Fruit fly (Drosophila melanogaster) whole organism, embryonic: ENCODE results near the gene Eip63F-1.

Experiments
- Awh ChIP-seq: fragments of 200-800 bp; sonication (Bioruptor generic); IDR thresholded peaks from 2 replicates; pipeline ENCODE4, ENCODE4 v1.3.6; 2022; ENCODE audit warnings: missing biosample characterization, missing genetic modification characterization
- Blimp-1 ChIP-seq: fragments of 200-800 bp; sonication (Bioruptor generic); optimal IDR thresholded peaks from 3 replicates; lab custom pipeline; 2018; ENCODE audit warnings: missing biosample characterization, missing genetic modification characterization, mild to moderate bottlenecking, moderate library complexity, missing genetic modification reagents
- BtbVII ChIP-seq: fragments of 200-800 bp; sonication (Bioruptor generic); optimal IDR thresholded peaks from 3 replicates; lab custom pipeline; 2017; ENCODE audit warnings: missing biosample characterization, mild to moderate bottlenecking, missing genetic modification characterization
- CG11560 ChIP-seq: fragments of 200-800 bp; sonication (Bioruptor generic); IDR thresholded peaks from 3 replicates; pipeline ENCODE4 v1.3.6; 2022; ENCODE audit warnings: missing biosample characterization, missing genetic modification characterization
- CG12104 ChIP-seq: fragments of 200-800 bp; sonication (Bioruptor generic); optimal IDR thresholded peaks from 3 replicates; lab custom pipeline; 2016; ENCODE audit warnings: missing biosample characterization, missing genetic modification characterization
- CG13624 ChIP-seq: fragments of 200-800 bp; sonication (Bioruptor generic); optimal IDR thresholded peaks from 2 replicates; lab custom pipeline; 2016; ENCODE audit warnings: missing biosample characterization, missing genetic modification characterization
- CG14050 ChIP-seq: fragments of 200-800 bp; sonication (Bioruptor generic); IDR thresholded peaks from 3 replicates; pipeline ENCODE4 v1.3.6; 2022; ENCODE audit warnings: missing biosample characterization, missing genetic modification characterization
- CG14965 ChIP-seq: fragments of 200-800 bp; sonication (Bioruptor generic); optimal IDR thresholded peaks from 2 replicates; lab custom pipeline; 2016; ENCODE audit warnings: missing biosample characterization, missing genetic modification characterization, borderline replicate concordance
- CG15479 ChIP-seq: fragments of 200-800 bp; sonication (Bioruptor generic); optimal IDR thresholded peaks from 3 replicates; lab custom pipeline; 2019; ENCODE audit warnings: missing biosample characterization, mild to moderate bottlenecking, missing genetic modification characterization, moderate library complexity
- CG1603 ChIP-seq: fragments of 200-800 bp; sonication (Bioruptor generic); optimal IDR thresholded peaks from 2 replicates; lab custom pipeline; 2019; ENCODE audit warnings: missing biosample characterization, mild to moderate bottlenecking, missing genetic modification characterization, moderate library complexity
- CG17186 ChIP-seq: fragments of 200-800 bp; sonication (Bioruptor generic); optimal IDR thresholded peaks from 3 replicates; lab custom pipeline; 2017; ENCODE audit warnings: missing biosample characterization, missing genetic modification reagents, missing genetic modification characterization
- CG1792 ChIP-seq: fragments of 200-800 bp; sonication (Bioruptor generic); optimal IDR thresholded peaks from 2 replicates; lab custom pipeline; 2016; ENCODE audit warnings: missing biosample characterization, missing genetic modification characterization
- CG30020 ChIP-seq: fragments of 200-800 bp; optimal IDR thresholded peaks from 2 replicates; lab custom pipeline; 2019; ENCODE audit warnings: missing biosample characterization, mild to moderate bottlenecking, missing genetic modification characterization, moderate library complexity
- CG4404 ChIP-seq: fragments of 200-800 bp; sonication (Bioruptor generic); IDR thresholded peaks from 2 replicates; pipeline ENCODE4 v1.3.6; 2022; ENCODE audit warnings: missing biosample characterization, missing genetic modification characterization
- CG4424 ChIP-seq: fragments of 200-800 bp; sonication (Bioruptor generic); optimal IDR thresholded peaks from 3 replicates; lab custom pipeline; 2016; ENCODE audit warnings: missing biosample characterization, missing genetic modification characterization
- CG6272 ChIP-seq: fragments of 200-800 bp; sonication (Bioruptor generic); IDR thresholded peaks from 2 replicates; pipeline ENCODE4 v1.3.6; 2022; ENCODE audit warnings: missing biosample characterization, missing genetic modification characterization
- CG6654 ChIP-seq: fragments of 200-800 bp; sonication (Bioruptor generic); optimal IDR thresholded peaks from 2 replicates; lab custom pipeline; 2017; ENCODE audit warnings: missing biosample characterization, mild to moderate bottlenecking, missing genetic modification characterization
- CG6683 ChIP-seq: fragments of 200-800 bp; sonication (Bioruptor generic); optimal IDR thresholded peaks from 2 replicates; lab custom pipeline; 2017; ENCODE audit warnings: missing biosample characterization, mild to moderate bottlenecking, missing genetic modification characterization, missing genetic modification reagents
- CG8388 ChIP-seq: fragments of 200-800 bp; sonication (Bioruptor generic); optimal IDR thresholded peaks from 2 replicates; lab custom pipeline; 2019; ENCODE audit warnings: missing biosample characterization, mild to moderate bottlenecking, missing genetic modification characterization, moderate library complexity
- CHES-1-like ChIP-seq: fragments of 200-800 bp; sonication (Bioruptor generic); optimal IDR thresholded peaks from 2 replicates; lab custom pipeline; 2016; ENCODE audit warnings: missing biosample characterization, missing genetic modification characterization
- CTCF ChIP-seq: fragments of 200-800 bp; sonication (Bioruptor generic); optimal IDR thresholded peaks from 2 replicates; lab custom pipeline; 2017; ENCODE audit warnings: missing biosample characterization, mild to moderate bottlenecking, missing genetic modification characterization, moderate library complexity
- Dip2 ChIP-seq: fragments of 200-800 bp; sonication (Bioruptor generic); IDR thresholded peaks from 2 replicates; pipeline ENCODE4 v1.3.6; 2022; ENCODE audit warnings: missing biosample characterization, missing genetic modification characterization
- Dll ChIP-seq: fragments of 200-800 bp; sonication (Bioruptor generic); IDR thresholded peaks from 4 replicates; pipeline ENCODE4 v1.3.6; 2022; ENCODE audit warnings: missing biosample characterization, missing genetic modification characterization; ENCODE audit not compliant: partially characterized antibody
- HLHmδ ChIP-seq: fragments of 200-800 bp; sonication (Bioruptor generic); optimal IDR thresholded peaks from 2 replicates; lab custom pipeline; 2018; ENCODE audit warnings: missing biosample characterization, mild to moderate bottlenecking, missing genetic modification characterization, moderate library complexity
- Hr51 ChIP-seq, 2 experiments: fragments of 200-800 bp; sonication (Bioruptor generic); optimal IDR thresholded peaks; 2 replicates in 1 of 2; 3 replicates in 1 of 2; lab custom pipeline; 2016 to 2018; ENCODE audit warnings: missing biosample characterization in 2 of 2, missing genetic modification characterization in 2 of 2, mild to moderate bottlenecking in 1 of 2, moderate library complexity in 1 of 2
- Hr78 ChIP-seq, 2 experiments: fragments of 200-800 bp in 1 of 2; fragments of >200 bp in 1 of 2; sonication (Bioruptor generic) in 1 of 2; optimal IDR thresholded peaks; 2 replicates each; lab custom pipeline; 2017 to 2019; ENCODE audit warnings: missing biosample characterization in 2 of 2, missing genetic modification characterization in 2 of 2, mild to moderate bottlenecking in 1 of 2, moderate library complexity in 1 of 2
- Lpt ChIP-seq: fragments of >200 bp; optimal IDR thresholded peaks from 2 replicates; lab custom pipeline; 2018; ENCODE audit warnings: missing biosample characterization, missing genetic modification characterization
- NFAT ChIP-seq: fragments of 200-800 bp; sonication (Bioruptor generic); IDR thresholded peaks from 2 replicates; pipeline ENCODE4 v1.3.6; 2022; ENCODE audit warnings: missing biosample characterization, missing genetic modification characterization
- Neu2 ChIP-seq: fragments of 200-800 bp; sonication (Bioruptor generic); optimal IDR thresholded peaks from 3 replicates; lab custom pipeline; 2016; ENCODE audit warnings: missing biosample characterization, missing genetic modification characterization, borderline replicate concordance
- Sin3A ChIP-seq: fragments of >200 bp; optimal IDR thresholded peaks from 2 replicates; lab custom pipeline; 2018
- Six4 ChIP-seq: fragments of 200-800 bp; sonication (Bioruptor generic); optimal IDR thresholded peaks from 2 replicates; lab custom pipeline; 2016; ENCODE audit warnings: missing biosample characterization, missing genetic modification characterization
- aop ChIP-seq: fragments of 200-800 bp; sonication (Bioruptor generic); IDR thresholded peaks from 2 replicates; pipeline ENCODE4 v1.3.6; 2022; ENCODE audit warnings: missing biosample characterization, missing genetic modification characterization
- ap ChIP-seq: fragments of 200-800 bp; sonication (Bioruptor generic); IDR thresholded peaks from 2 replicates; pipeline ENCODE4 v1.3.6; 2022; ENCODE audit warnings: missing biosample characterization, missing genetic modification characterization
- btn ChIP-seq: fragments of 200-800 bp; sonication (Bioruptor generic); optimal IDR thresholded peaks from 2 replicates; lab custom pipeline; 2016; ENCODE audit warnings: missing biosample characterization, missing genetic modification characterization
- crp ChIP-seq, 2 experiments: fragments of 200-800 bp; sonication (Bioruptor generic); optimal IDR thresholded peaks; 2 replicates in 1 of 2; 3 replicates in 1 of 2; lab custom pipeline; 2017; ENCODE audit warnings: missing biosample characterization in 2 of 2, missing genetic modification characterization in 2 of 2, mild to moderate bottlenecking in 1 of 2, moderate library complexity in 1 of 2
- danr ChIP-seq: fragments of 200-800 bp; sonication (Bioruptor generic); IDR thresholded peaks from 2 replicates; pipeline ENCODE4 v1.3.6; 2022; ENCODE audit warnings: missing biosample characterization, missing genetic modification characterization
- dati ChIP-seq: fragments of 200-800 bp; sonication (Bioruptor generic); IDR thresholded peaks from 2 replicates; pipeline ENCODE4 v1.3.6; 2022; ENCODE audit warnings: missing biosample characterization, missing genetic modification characterization
- ewg ChIP-seq: fragments of 200-800 bp; sonication (Bioruptor generic); optimal IDR thresholded peaks from 3 replicates; lab custom pipeline; 2017; ENCODE audit warnings: mild to moderate bottlenecking, missing biosample characterization, missing genetic modification reagents, missing genetic modification characterization
- fu2 ChIP-seq: fragments of 200-800 bp; sonication (Bioruptor generic); optimal IDR thresholded peaks from 2 replicates; lab custom pipeline; 2016; ENCODE audit warnings: missing biosample characterization, missing genetic modification characterization
- gfzf ChIP-seq: fragments of 200-800 bp; sonication (Bioruptor generic); optimal IDR thresholded peaks from 2 replicates; lab custom pipeline; 2016; ENCODE audit warnings: missing biosample characterization, mild to moderate bottlenecking, missing genetic modification characterization, moderate library complexity
- gt ChIP-seq: fragments of 200-800 bp; sonication (Bioruptor generic); IDR thresholded peaks from 2 replicates; pipeline ENCODE4 v1.3.6; 2022; ENCODE audit warnings: missing biosample characterization, missing genetic modification characterization
- oc ChIP-seq: fragments of 200-800 bp; sonication (Bioruptor generic); optimal IDR thresholded peaks from 2 replicates; lab custom pipeline; 2018; ENCODE audit warnings: missing biosample characterization, mild to moderate bottlenecking, missing genetic modification characterization, moderate library complexity
- pum ChIP-seq: fragments of 200-800 bp; sonication (Bioruptor generic); optimal IDR thresholded peaks from 2 replicates; lab custom pipeline; 2016; ENCODE audit warnings: missing biosample characterization, missing genetic modification characterization
- repo ChIP-seq: fragments of 200-800 bp; sonication (Bioruptor generic); optimal IDR thresholded peaks from 2 replicates; lab custom pipeline; 2016; ENCODE audit warnings: missing biosample characterization, missing genetic modification characterization
- row ChIP-seq: fragments of 200-800 bp; sonication (Bioruptor generic); IDR thresholded peaks from 3 replicates; pipeline ENCODE4 v1.3.6; 2022; ENCODE audit warnings: missing biosample characterization, missing genetic modification characterization
- seq ChIP-seq: fragments of 200-800 bp; sonication (Bioruptor generic); IDR thresholded peaks from 2 replicates; pipeline ENCODE4 v1.3.6; 2022; ENCODE audit warnings: missing biosample characterization, missing genetic modification characterization
- slbo ChIP-seq: fragments of 200-800 bp; sonication (Bioruptor generic); IDR thresholded peaks from 2 replicates; pipeline ENCODE4 v1.3.6; 2022; ENCODE audit warnings: missing biosample characterization, missing genetic modification characterization
- wor ChIP-seq: fragments of 200-800 bp; sonication (Bioruptor generic); IDR thresholded peaks from 2 replicates; pipeline ENCODE4 v1.3.6; 2022; ENCODE audit warnings: missing biosample characterization, missing genetic modification characterization
- zf30C ChIP-seq: fragments of 200-800 bp; sonication (Bioruptor generic); optimal IDR thresholded peaks from 3 replicates; lab custom pipeline; 2018; ENCODE audit warnings: missing biosample characterization, mild to moderate bottlenecking, missing genetic modification characterization
- zfh1 ChIP-seq: fragments of 200-800 bp; sonication (Bioruptor generic); IDR thresholded peaks from 3 replicates; pipeline ENCODE4 v1.3.6; 2022; ENCODE audit warnings: missing biosample characterization, missing genetic modification characterization

The Eip63F-1 gene

DNA sequence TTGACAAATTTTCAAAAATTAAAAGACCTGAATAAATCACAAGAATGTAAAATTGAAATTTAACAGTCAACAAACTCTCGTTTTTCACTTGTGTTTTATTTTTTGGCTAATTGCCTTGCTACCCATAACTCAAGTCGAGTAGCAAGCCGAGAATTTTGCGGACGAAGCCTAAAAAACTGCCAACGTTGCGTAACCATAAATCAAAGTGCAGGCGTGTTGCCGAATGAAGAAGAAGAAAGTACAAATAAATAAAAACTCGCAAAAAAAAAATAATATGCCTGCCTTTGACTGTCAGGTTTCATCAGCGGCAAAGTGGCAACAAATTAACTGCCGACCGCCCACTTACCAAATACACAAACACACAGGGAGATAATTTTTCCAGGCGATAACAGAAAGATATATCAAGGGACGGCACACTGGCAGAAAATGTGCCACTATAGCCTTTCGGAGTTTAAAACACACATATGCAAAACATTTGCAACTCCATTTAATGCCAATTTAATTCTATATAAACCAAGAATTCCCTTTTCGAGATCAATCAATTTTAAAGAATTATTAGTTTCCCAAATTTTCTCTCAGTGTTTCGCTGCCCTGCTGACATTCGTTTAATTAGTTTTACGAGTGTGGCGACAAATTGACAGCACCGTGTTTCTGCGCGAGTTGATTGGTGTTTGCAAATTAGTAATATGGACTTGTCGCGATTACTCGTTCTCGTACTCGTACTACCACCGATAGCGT lies 7.0 kb downstream of the Eip63F-1 start (continued):
- TF ChIP-seq Six4 (GFP tag; lab: Kevin White, UChicago) = peak; percentile 55
- no peak for TF ChIP-seq Dip2 (GFP tag; lab: Robert Waterston, UW)
- TF ChIP-seq oc (tag; lab: Kevin White, UChicago) = no peak
- peak; percentile 89 for TF ChIP-seq BtbVII (GFP tag; lab: Kevin White, UChicago)
- TF ChIP-seq Awh (GFP tag; lab: Robert Waterston, UW) = peak; percentile 70
- TF ChIP-seq Blimp-1 (GFP tag; lab: Kevin White, UChicago) = no peak
- TF ChIP-seq gfzf (GFP tag; lab: Kevin White, UChicago) = no peak
- TF ChIP-seq Hr51 (GFP tag; optimal IDR thresholded peaks at IDR 0.05; lab: Kevin White, UChicago) = peak; percentile 76 to 86
- peak; percentile 73 for TF ChIP-seq CG6272 (GFP tag; lab: Robert Waterston, UW)
- TF ChIP-seq CTCF (GFP tag; lab: Kevin White, UChicago) = no peak
- no peak for TF ChIP-seq aop
- peak; percentile 73 for TF ChIP-seq ap
- peak; percentile 95 for TF ChIP-seq CG13624
- peak; percentile 81 for TF ChIP-seq CG1603
- peak; percentile 82 for TF ChIP-seq CG14050 (GFP tag; lab: Robert Waterston, UW)
- TF ChIP-seq Sin3A = no peak
- peak; percentile 22 for TF ChIP-seq CG15479 (GFP tag; lab: Kevin White, UChicago)
- TF ChIP-seq CG17186 (GFP tag; lab: Kevin White, UChicago) = no peak
- TF ChIP-seq CG14965 = peak; percentile 57
- TF ChIP-seq CG4404 (GFP tag; lab: Robert Waterston, UW) = peak; percentile 66
- TF ChIP-seq zfh1 = peak; percentile 71; the same call in 2 of the 3 replicates
- peak; percentile 69 for TF ChIP-seq pum (GFP tag; lab: Kevin White, UChicago)
- TF ChIP-seq repo (GFP tag; lab: Kevin White, UChicago) = peak; percentile 65
- TF ChIP-seq ewg (GFP tag; lab: Kevin White, UChicago) = peak; percentile 62
- peak in 1 of 2 experiments; percentile 37 for TF ChIP-seq crp (GFP tag; optimal IDR thresholded peaks at IDR 0.05; lab: Kevin White, UChicago)
- peak; percentile 47; the same call in 1 of the 2 replicates for TF ChIP-seq dati (GFP tag; lab: Robert Waterston, UW)
- TF ChIP-seq CG1792 (GFP tag; lab: Kevin White, UChicago) = peak; percentile 85
- peak; percentile 72 for TF ChIP-seq wor
- no peak for TF ChIP-seq HLHmδ (GFP tag; lab: Kevin White, UChicago)
- TF ChIP-seq row = peak; percentile 95
- TF ChIP-seq gt (GFP tag; lab: Robert Waterston, UW) = peak; percentile 56
- TF ChIP-seq CG4424 (GFP tag; lab: Kevin White, UChicago) = peak; percentile 63
- TF ChIP-seq CG12104 = peak; percentile 76
- peak; percentile 83 for TF ChIP-seq NFAT (GFP tag; lab: Robert Waterston, UW)
- peak; percentile 90 for TF ChIP-seq fu2 (GFP tag; lab: Kevin White, UChicago)
- TF ChIP-seq Hr78 (GFP tag; optimal IDR thresholded peaks at IDR 0.05; lab: Kevin White, UChicago) = no peak
- TF ChIP-seq CG6683 = peak; percentile 77
- TF ChIP-seq CHES-1-like (GFP tag; lab: Kevin White, UChicago) = peak; percentile 90
- no peak for TF ChIP-seq Dll (GFP tag; lab: Robert Waterston, UW)
- TF ChIP-seq seq (GFP tag; lab: Robert Waterston, UW) = peak; percentile 86
- TF ChIP-seq zf30C (GFP tag; lab: Kevin White, UChicago) = peak; percentile 80
- peak; percentile 97 for TF ChIP-seq slbo (GFP tag; lab: Robert Waterston, UW)
- peak; percentile 49 for TF ChIP-seq CG6654 (GFP tag; lab: Kevin White, UChicago)
- TF ChIP-seq CG8388 (GFP tag; lab: Kevin White, UChicago) = peak; percentile 56
- TF ChIP-seq Lpt (GFP tag; lab: Kevin White, UChicago) = no peak
- TF ChIP-seq CG11560 (tag; lab: Robert Waterston, UW) = peak; percentile 59; the same call in 1 of the 3 replicates
- no peak for TF ChIP-seq CG30020 (tag; lab: Kevin White, UChicago)
- TF ChIP-seq danr (GFP tag; lab: Robert Waterston, UW) = peak; percentile 77
- TF ChIP-seq btn (GFP tag; lab: Kevin White, UChicago) = peak; percentile 45
- TF ChIP-seq Neu2 = no peak
